Worm (Caenorhabditis elegans): Measurements from ENCODE around the gene F10G2.4.

- TF ChIP-seq tra-4 (tag; optimal IDR thresholded peaks at IDR 0.05): no peak
- no peak for TF ChIP-seq flt-1 (GFP tag; IDR thresholded peaks at IDR 0.05)
- no peak for TF ChIP-seq B0310.2 (tag; optimal IDR thresholded peaks at IDR 0.05)
- no peak for TF ChIP-seq ets-7 (tag; optimal IDR thresholded peaks at IDR 0.05)
- no peak for TF ChIP-seq hmbx-1 (tag; optimal IDR thresholded peaks at IDR 0.05)
- TF ChIP-seq sea-1 (GFP tag; conservative IDR thresholded peaks at IDR 0.05): no peak
- TF ChIP-seq ama-1 (optimal IDR thresholded peaks at IDR 0.05): no peak
These were observed 34.6 kb downstream of the F10G2.4 start, which contains the start of gene cyp-35A1 for ce11 chrV:7361673-7362072.

Measured in whole organism, early embryonic.